Fruit fly (Drosophila melanogaster) whole organism, wandering third instar larva: ENCODE data around the gene CG42692.

Experiments
- Abd-B ChIP-seq: fragments of >200 bp; optimal IDR thresholded peaks from 2 replicates; lab custom pipeline; 2017; ENCODE audit warnings: missing biosample characterization, missing genetic modification characterization
- CG32264 ChIP-seq: fragments of 200-800 bp; sonication (Bioruptor generic); optimal IDR thresholded peaks from 2 replicates; lab custom pipeline; 2016; ENCODE audit warnings: missing biosample characterization, missing genetic modification characterization
- CrebA ChIP-seq: fragments of 200-800 bp; sonication (Bioruptor generic); optimal IDR thresholded peaks from 2 replicates; lab custom pipeline; 2016; ENCODE audit warnings: missing biosample characterization, mild to moderate bottlenecking, missing genetic modification characterization, borderline replicate concordance
- Mio ChIP-seq: sonication (Bioruptor generic); optimal IDR thresholded peaks from 2 replicates; lab custom pipeline; 2016; ENCODE audit warnings: missing biosample characterization, missing genetic modification characterization
- N ChIP-seq: fragments of >200 bp; optimal IDR thresholded peaks from 2 replicates; lab custom pipeline; 2018; ENCODE audit warnings: missing biosample characterization, missing external identifiers, missing genetic modification characterization
- brk ChIP-seq: fragments of 200-800 bp; sonication (Bioruptor generic); optimal IDR thresholded peaks from 2 replicates; lab custom pipeline; 2016; ENCODE audit warnings: missing biosample characterization, mild to moderate bottlenecking, missing genetic modification characterization
- dl ChIP-seq, 2 experiments: fragments of 175-275, 200-275 bp in 1 of 2; fragments of 200-275 bp in 1 of 2; sonication (Bioruptor generic); optimal IDR thresholded peaks; lab custom pipeline; 2018; ENCODE audit warnings: mild to moderate bottlenecking in 2 of 2, missing biosample characterization in 2 of 2, missing genetic modification characterization in 2 of 2, moderate library complexity in 2 of 2; ENCODE audit not compliant: partially characterized antibody in 2 of 2, insufficient read depth in 1 of 2
- pan ChIP-seq: fragments of >200 bp; optimal IDR thresholded peaks from 2 replicates; lab custom pipeline; 2017
- psq ChIP-seq: fragments of 200-800 bp; sonication (Bioruptor generic); optimal IDR thresholded peaks from 3 replicates; lab custom pipeline; 2017; ENCODE audit warnings: missing biosample characterization, mild to moderate bottlenecking, missing genetic modification characterization, moderate library complexity
- tai ChIP-seq: sonication (Bioruptor generic); optimal IDR thresholded peaks from 2 replicates; lab custom pipeline; 2016; ENCODE audit warnings: missing biosample characterization, missing genetic modification characterization
- usp ChIP-seq: fragments of >200 bp; optimal IDR thresholded peaks from 2 replicates; lab custom pipeline; 2017; ENCODE audit warnings: missing biosample characterization, missing genetic modification characterization
- woc ChIP-seq: sonication (Bioruptor generic); optimal IDR thresholded peaks from 2 replicates; lab custom pipeline; 2016; ENCODE audit warnings: missing biosample characterization, mild to moderate bottlenecking, missing genetic modification characterization

DNA sequence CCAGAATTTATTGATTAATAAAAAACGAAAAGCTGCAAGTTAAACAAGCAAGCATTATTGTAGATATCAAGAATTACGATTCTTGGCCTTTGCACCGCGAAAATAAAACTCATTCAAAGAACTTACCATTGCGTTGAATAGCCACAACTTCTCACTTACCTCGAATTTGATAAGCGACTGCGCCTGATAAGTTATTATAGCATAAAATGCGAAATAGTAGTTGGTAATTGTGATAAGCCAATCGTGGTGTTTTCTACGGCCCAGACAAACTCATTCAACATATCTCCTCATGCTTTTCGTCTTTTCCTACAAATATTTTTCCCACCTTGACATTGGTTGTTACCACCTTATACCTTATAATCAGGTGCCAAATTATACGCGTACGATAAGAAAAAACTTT, 7.2 kb downstream of the CG42692 start:
- TF ChIP-seq tai (GFP tag; lab: Kevin White, UChicago) (no peak), woc (GFP tag; lab: Kevin White, UChicago) (no peak), pan (lab: Kevin White, UChicago) (no peak), brk (GFP tag; lab: Kevin White, UChicago) (no peak), usp (GFP tag; lab: Kevin White, UChicago) (no peak), Abd-B (GFP tag; lab: Kevin White, UChicago) (no peak), Mio (GFP tag; lab: Kevin White, UChicago) (no peak), dl (GFP tag; optimal IDR thresholded peaks at IDR 0.05; lab: Kevin White, UChicago; ENCODE audit: insufficient read depth in 1 of 2, partially characterized antibody in 2 of 2) (no peak), psq (no peak), N (GFP tag; lab: Kevin White, UChicago) (no peak), CG32264 (GFP tag; lab: Kevin White, UChicago) (no peak), CrebA (GFP tag; lab: Kevin White, UChicago) (no peak)
